Worm (Caenorhabditis elegans): ENCODE results near the gene pals-28.
A peak's percentile ranks its signal among the peaks of the same experiment; 100 is the strongest.

DNA sequence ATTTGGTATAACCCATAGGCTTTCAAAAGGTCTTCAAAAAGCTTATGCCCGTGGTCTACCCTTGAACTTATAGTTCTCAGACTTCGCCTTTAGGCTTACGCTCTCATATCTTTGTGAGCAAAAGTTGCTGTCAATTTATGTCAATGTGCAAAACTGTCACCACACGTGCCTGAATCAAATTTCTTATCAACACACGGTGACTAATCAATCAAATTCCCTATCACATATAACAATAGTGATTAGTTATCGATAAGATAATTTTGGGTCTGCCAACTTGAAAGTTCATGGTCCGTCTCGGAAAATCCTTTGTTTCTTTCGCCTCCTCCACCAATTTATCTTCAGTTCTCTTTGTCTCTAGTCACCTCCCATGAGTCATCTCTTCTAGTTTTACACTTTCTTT is 27.1 kb upstream of the pals-28 start:
- TF ChIP-seq aly-2 (tag; optimal IDR thresholded peaks at IDR 0.05) (no peak), skn-1 (tag; optimal IDR thresholded peaks at IDR 0.05) (no peak), lsy-2 (tag; optimal IDR thresholded peaks at IDR 0.05) (no peak), nhr-10 (tag; optimal IDR thresholded peaks at IDR 0.05) (no peak), ceh-82 (tag; optimal IDR thresholded peaks at IDR 0.05) (no peak), fos-1 (tag; optimal IDR thresholded peaks at IDR 0.05) (peak; percentile 78), nhr-77 (tag; optimal IDR thresholded peaks at IDR 0.05) (no peak), R02D3.7 (tag; optimal IDR thresholded peaks at IDR 0.05) (no peak), mbf-1 (tag; optimal IDR thresholded peaks at IDR 0.05) (no peak), mdl-1 (tag; optimal IDR thresholded peaks at IDR 0.05) (no peak)

Data from whole organism, L2 larva.